Fruit fly (Drosophila melanogaster) whole organism: ENCODE results near the gene Tim17b1.

Experiments used
- CG8478 ChIP-seq: fragments of >200 bp; optimal IDR thresholded peaks from 2 replicates; lab custom pipeline; 2018; ENCODE audit warnings: inconsistent platforms
- Dll ChIP-seq: fragments of >200 bp; optimal IDR thresholded peaks from 2 replicates; lab custom pipeline; 2017
- EcR ChIP-seq, 2 experiments: fragments of >200 bp; optimal IDR thresholded peaks; 2 replicates each; lab custom pipeline; 2017; ENCODE audit warnings: missing biosample characterization in 2 of 2, missing genetic modification characterization in 2 of 2, missing genetic modification reagents in 2 of 2
- pan ChIP-seq: fragments of >200 bp; optimal IDR thresholded peaks from 2 replicates; lab custom pipeline; 2017
- psq ChIP-seq: fragments of >200 bp; optimal IDR thresholded peaks from 2 replicates; lab custom pipeline; 2017
- usp ChIP-seq: fragments of >200 bp; optimal IDR thresholded peaks from 2 replicates; lab custom pipeline; 2017; ENCODE audit warnings: missing biosample characterization, missing genetic modification characterization, mixed read lengths

dm6 chr3R:5326166-5326565, 26.2 kb downstream of the Tim17b1 start:
- TF ChIP-seq Dll (lab: Kevin White, UChicago) (no peak), EcR (GFP tag; optimal IDR thresholded peaks at IDR 0.05; lab: Kevin White, UChicago) (no peak), pan (lab: Kevin White, UChicago) (no peak), psq (lab: Kevin White, UChicago) (no peak), usp (GFP tag; lab: Kevin White, UChicago) (no peak), CG8478 (lab: Kevin White, UChicago) (no peak)
